Worm (Caenorhabditis elegans): ENCODE results near the gene srx-128.

srx-128 gene

DNA sequence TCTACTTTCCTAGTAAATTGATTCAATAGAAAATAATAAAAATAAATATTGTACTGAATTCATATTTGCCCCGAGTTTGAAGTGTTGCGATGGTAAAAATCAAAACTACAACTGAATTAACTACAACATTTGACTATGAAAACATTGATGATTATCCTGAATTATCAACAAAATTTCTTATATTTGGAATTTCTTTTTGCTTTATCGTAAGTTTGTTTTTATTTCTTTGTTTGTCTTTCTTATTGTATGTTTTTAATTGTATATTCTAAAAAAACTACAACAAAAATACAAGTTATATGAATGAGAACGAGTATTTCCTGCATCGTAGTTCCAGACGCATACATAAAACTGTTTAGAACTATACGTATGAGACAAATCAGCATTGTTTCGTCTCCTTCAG lies at the start of gene srx-128:
Gene srx-128 (plus strand): TSS at position 301 of the 400 bp plus-strand sequence.
- TF ChIP-seq dao-5 (tag; optimal IDR thresholded peaks at IDR 0.05) (no peak), him-1 (tag; optimal IDR thresholded peaks at IDR 0.05) (no peak), W03F9.2 (tag; optimal IDR thresholded peaks at IDR 0.05) (no peak)

DNA sequence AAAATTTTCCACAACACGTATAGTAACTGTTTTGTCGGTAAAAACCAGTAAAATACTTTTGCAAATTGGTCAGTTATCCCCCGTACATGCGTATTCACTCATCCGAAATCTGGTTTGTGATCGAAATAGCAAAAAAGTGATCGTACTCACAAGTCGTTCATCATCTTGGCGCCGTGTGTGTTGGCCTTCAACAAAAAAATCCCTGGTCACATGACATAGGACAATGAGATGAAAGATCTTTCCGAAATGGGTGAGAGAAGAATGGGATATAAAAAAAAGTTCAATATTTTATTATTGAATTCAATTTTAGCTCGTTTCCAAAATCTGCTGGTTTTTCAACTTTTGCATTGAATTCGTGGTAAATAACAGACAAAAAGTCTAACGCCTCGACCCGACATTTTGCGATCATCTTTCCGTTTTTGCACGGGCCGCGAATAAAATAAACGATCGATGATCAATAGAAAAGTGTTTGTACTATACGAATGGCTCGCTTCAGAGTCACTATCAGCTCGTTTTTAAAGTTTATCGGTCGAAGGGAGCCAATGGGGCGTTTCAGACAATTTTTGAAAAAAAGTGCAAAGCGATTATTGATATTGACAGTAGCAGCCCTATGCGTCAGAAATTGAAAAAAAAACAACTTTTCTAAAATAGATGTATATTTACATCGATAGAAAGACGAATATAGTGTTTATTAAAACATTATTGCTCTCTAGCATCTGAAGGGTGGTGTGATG lies 49.2 kb upstream of the srx-128 start:
- TF ChIP-seq dao-5 (tag; optimal IDR thresholded peaks at IDR 0.05) (no peak), W03F9.2 (tag; optimal IDR thresholded peaks at IDR 0.05) (no peak), him-1 (tag; optimal IDR thresholded peaks at IDR 0.05) (no peak)

ce11 chrV:13789362-13789761 lies 47.9 kb upstream of the srx-128 start:
- TF ChIP-seq him-1 (tag; optimal IDR thresholded peaks at IDR 0.05) (peak; percentile 58), dao-5 (tag; optimal IDR thresholded peaks at IDR 0.05) (no peak), W03F9.2 (tag; optimal IDR thresholded peaks at IDR 0.05) (peak; percentile 84)

ce11 chrV:13790117-13790516 lies 47.2 kb upstream of the srx-128 start:
- TF ChIP-seq W03F9.2 (tag; optimal IDR thresholded peaks at IDR 0.05) (no peak), dao-5 (tag; optimal IDR thresholded peaks at IDR 0.05) (no peak), him-1 (tag; optimal IDR thresholded peaks at IDR 0.05) (no peak)

DNA sequence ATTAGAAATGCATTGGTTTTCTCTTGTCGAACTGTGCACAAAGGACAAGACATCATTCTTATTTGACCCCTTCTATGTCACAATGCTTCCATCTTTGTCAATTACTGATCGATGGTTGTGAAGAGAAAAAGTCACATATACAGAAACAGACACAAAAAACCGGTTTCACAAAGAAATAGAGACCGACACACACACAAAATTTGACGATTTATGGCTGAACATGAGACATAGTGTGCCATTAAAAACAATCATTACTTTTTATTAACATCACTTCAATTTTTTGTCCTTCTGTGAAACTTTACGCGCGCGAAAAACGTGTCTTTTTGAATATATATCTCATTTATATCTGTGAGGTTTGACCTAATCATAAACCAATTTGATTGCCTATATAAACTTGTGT lies 46.7 kb upstream of the srx-128 start:
- TF ChIP-seq dao-5 (tag; optimal IDR thresholded peaks at IDR 0.05) (no peak), him-1 (tag; optimal IDR thresholded peaks at IDR 0.05) (no peak), W03F9.2 (tag; optimal IDR thresholded peaks at IDR 0.05) (no peak)

DNA sequence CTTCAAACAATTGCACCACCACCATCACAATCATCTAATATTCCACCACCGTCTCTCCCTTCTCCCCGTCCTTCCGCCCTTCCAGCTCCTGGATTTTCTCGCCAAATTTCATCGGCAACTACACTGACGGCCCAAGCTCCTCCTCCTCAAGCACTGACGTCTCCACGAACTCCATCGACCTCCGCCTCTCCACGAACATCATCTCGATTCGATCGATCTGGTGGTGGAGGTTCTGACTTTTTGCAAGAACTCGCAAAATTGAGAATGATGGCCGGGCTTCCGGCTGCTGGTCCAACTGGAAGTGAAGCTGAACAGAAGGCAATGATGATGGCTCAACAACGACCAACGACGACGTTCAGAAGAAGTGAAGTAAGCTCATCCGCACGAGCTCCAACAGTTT lies 43.2 kb upstream of the srx-128 start:
- TF ChIP-seq him-1 (tag; optimal IDR thresholded peaks at IDR 0.05): no peak
- TF ChIP-seq W03F9.2 (tag; optimal IDR thresholded peaks at IDR 0.05): no peak
- no peak for TF ChIP-seq dao-5 (tag; optimal IDR thresholded peaks at IDR 0.05)

- TF ChIP-seq W03F9.2 (tag; optimal IDR thresholded peaks at IDR 0.05) (no peak), dao-5 (tag; optimal IDR thresholded peaks at IDR 0.05) (no peak), him-1 (tag; optimal IDR thresholded peaks at IDR 0.05) (no peak)
Observed at ce11 chrV:13796246-13796776, 41.0 kb upstream of the srx-128 start, which contains the start of gene twk-32. Gene twk-32 (plus strand): TSS chrV:13796641.

- TF ChIP-seq W03F9.2 (tag; optimal IDR thresholded peaks at IDR 0.05) (no peak), dao-5 (tag; optimal IDR thresholded peaks at IDR 0.05) (no peak), him-1 (tag; optimal IDR thresholded peaks at IDR 0.05) (no peak)
Observed at ce11 chrV:13799190-13799589, 38.1 kb upstream of the srx-128 start.

- TF ChIP-seq W03F9.2 (tag; optimal IDR thresholded peaks at IDR 0.05): no peak
- TF ChIP-seq him-1 (tag; optimal IDR thresholded peaks at IDR 0.05): no peak
- TF ChIP-seq dao-5 (tag; optimal IDR thresholded peaks at IDR 0.05): no peak
Observed at ce11 chrV:13803902-13804301, 33.4 kb upstream of the srx-128 start, which contains the start of gene swan-2. Gene swan-2 (minus strand): TSS chrV:13804281.

DNA sequence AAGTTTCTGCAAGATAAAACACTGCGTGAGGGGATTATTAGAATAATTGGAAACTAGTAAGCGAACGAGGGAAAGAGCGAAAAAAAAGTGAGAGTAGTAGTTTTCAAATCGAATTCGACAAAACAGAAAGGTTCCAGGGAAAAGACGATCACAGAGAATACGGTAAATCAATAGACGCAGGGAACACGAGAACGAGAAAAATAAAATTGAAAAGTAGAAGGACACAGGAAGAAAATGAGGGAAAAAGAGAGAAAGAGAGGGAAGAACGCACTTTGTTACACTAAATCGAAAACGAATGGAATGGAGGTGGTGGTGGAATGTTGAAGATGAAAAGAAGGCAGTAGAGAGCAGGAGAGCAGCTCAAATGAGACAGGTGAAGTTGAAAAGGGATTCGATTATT lies 30.0 kb upstream of the srx-128 start, which contains the start of gene swan-1:
Gene swan-1 (minus strand): TSS at position 6 of the 400 bp plus-strand sequence.
- no peak for TF ChIP-seq him-1 (tag; optimal IDR thresholded peaks at IDR 0.05)
- no peak for TF ChIP-seq dao-5 (tag; optimal IDR thresholded peaks at IDR 0.05)
- no peak for TF ChIP-seq W03F9.2 (tag; optimal IDR thresholded peaks at IDR 0.05)

DNA sequence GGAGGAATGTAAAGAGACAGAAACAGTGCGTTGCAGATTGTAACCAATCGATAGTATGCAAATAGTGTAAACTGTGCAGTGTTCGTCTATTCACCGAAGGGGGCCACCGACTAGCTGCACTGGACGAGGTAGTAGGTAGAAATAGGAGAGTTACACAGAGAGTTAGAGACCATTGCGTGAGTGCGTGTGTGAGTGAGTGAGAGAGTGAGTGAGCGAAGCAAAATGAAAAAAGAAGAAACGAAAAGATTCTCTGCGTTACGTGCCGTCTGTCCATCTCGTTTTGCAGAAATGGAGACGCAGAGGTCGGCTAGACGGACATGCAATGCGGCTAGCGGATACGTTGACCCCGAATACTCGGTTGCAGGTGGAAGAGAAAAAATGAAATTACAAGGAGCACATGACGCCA lies 28.8 kb upstream of the srx-128 start:
- TF ChIP-seq dao-5 (tag; optimal IDR thresholded peaks at IDR 0.05): no peak
- no peak for TF ChIP-seq him-1 (tag; optimal IDR thresholded peaks at IDR 0.05)

DNA sequence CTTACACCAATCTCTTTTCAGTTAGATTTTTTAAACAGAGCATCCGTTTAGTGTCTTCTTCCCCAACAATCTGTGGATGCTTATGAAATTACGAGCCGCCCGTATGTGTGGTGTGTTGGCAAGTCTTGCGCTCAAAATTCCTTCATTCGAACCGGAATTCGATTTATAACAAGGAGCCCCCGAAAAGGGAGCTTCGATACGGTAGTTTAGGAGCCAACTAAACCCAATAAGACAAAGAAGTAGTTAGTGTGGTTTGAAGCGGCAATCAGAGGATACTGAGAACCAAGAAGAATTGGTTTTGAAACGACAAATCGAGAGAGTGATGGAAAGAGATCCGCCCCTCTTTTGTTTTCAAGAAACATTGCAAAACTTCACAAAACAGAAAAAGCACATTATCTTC lies 24.9 kb upstream of the srx-128 start:
- TF ChIP-seq dao-5 (tag; optimal IDR thresholded peaks at IDR 0.05): no peak
- no peak for TF ChIP-seq him-1 (tag; optimal IDR thresholded peaks at IDR 0.05)
- TF ChIP-seq W03F9.2 (tag; optimal IDR thresholded peaks at IDR 0.05): no peak

ce11 chrV:13812931-13813330 lies 24.3 kb upstream of the srx-128 start, which contains the start of gene ceh-24:
Gene ceh-24 (plus strand): TSS chrV:13813231.
- no peak for TF ChIP-seq him-1 (tag; optimal IDR thresholded peaks at IDR 0.05)
- no peak for TF ChIP-seq dao-5 (tag; optimal IDR thresholded peaks at IDR 0.05)
- TF ChIP-seq W03F9.2 (tag; optimal IDR thresholded peaks at IDR 0.05): no peak

DNA sequence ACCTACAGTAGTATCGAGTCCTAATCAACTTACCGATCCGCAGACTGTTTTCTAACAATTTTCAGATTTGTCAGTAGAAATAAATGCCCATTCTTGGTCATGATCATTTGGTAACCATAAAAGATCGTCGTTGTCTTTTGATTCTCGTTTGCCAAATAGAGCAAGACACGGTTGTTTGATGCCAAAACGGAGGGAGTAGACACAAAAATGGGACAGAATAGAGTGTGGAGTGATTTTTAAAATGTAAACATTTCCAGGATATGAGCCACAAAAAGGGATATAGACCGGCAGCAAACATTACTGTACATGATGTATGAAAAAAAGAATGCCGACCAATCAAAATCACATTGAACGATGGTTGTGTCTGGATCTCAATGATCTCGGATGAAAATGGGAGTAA lies 20.4 kb upstream of the srx-128 start, which contains the start of gene F55B12.2:
Gene F55B12.2 (minus strand): TSS at position 101 of the 400 bp plus-strand sequence.
- no peak for TF ChIP-seq him-1 (tag; optimal IDR thresholded peaks at IDR 0.05)
- TF ChIP-seq dao-5 (tag; optimal IDR thresholded peaks at IDR 0.05): no peak
- TF ChIP-seq W03F9.2 (tag; optimal IDR thresholded peaks at IDR 0.05): no peak

Measured in whole organism, L4/young adult.